Worm (Caenorhabditis elegans) whole organism, mixed stage, embryonic: Measurements from ENCODE around the gene ced-8.
A peak's percentile ranks its signal among the peaks of the same experiment; 100 is the strongest.

Experiments
- M03D4.4 ChIP-seq: sonication (generic microtip); optimal IDR thresholded peaks from 2 replicates; lab custom pipeline; 2017; ENCODE audit warnings: mild to moderate bottlenecking, missing genetic modification characterization, missing compliant biosample characterization
- bed-3 ChIP-seq: fragments of 200-800 bp; sonication (Bioruptor generic); optimal IDR thresholded peaks from 3 replicates; lab custom pipeline; 2018; ENCODE audit warnings: mild to moderate bottlenecking, missing genetic modification characterization, moderate library complexity, missing compliant biosample characterization
- blmp-1 ChIP-seq: fragments of 150-350 bp; optimal IDR thresholded peaks from 2 replicates; lab custom pipeline; 2014; ENCODE audit warnings: missing biosample characterization, missing genetic modification characterization
- ceh-39 ChIP-seq: fragments of 150-350 bp; optimal IDR thresholded peaks from 2 replicates; lab custom pipeline; 2014; ENCODE audit warnings: missing biosample characterization, missing genetic modification characterization
- ceh-43 ChIP-seq: fragments of 200-800 bp; sonication (Bioruptor generic); optimal IDR thresholded peaks from 2 replicates; lab custom pipeline; 2018; ENCODE audit warnings: mild to moderate bottlenecking, missing genetic modification characterization, moderate library complexity, missing compliant biosample characterization
- ceh-83 ChIP-seq: fragments of 200-800 bp; sonication (Bioruptor generic); optimal IDR thresholded peaks from 2 replicates; lab custom pipeline; 2018; ENCODE audit warnings: mild to moderate bottlenecking, missing genetic modification characterization, missing compliant biosample characterization
- ces-1 ChIP-seq: fragments of 150-350 bp; optimal IDR thresholded peaks from 2 replicates; lab custom pipeline; 2014; ENCODE audit warnings: missing biosample characterization, missing genetic modification reagents, missing genetic modification characterization
- cnd-1 ChIP-seq: fragments of 200-800 bp; sonication (Bioruptor generic); optimal IDR thresholded peaks from 2 replicates; lab custom pipeline; 2018; ENCODE audit warnings: mild to moderate bottlenecking, missing genetic modification characterization, missing compliant biosample characterization
- drap-1 ChIP-seq: fragments of 200-800 bp; sonication (Bioruptor generic); optimal IDR thresholded peaks from 3 replicates; lab custom pipeline; 2018; ENCODE audit warnings: mild to moderate bottlenecking, missing genetic modification characterization, missing compliant biosample characterization
- elt-1 ChIP-seq: sonication (generic microtip); optimal IDR thresholded peaks from 2 replicates; lab custom pipeline; 2017; ENCODE audit warnings: missing genetic modification characterization, mild to moderate bottlenecking, missing compliant biosample characterization, antibody characterized with exemption, moderate library complexity, borderline replicate concordance; ENCODE audit not compliant: insufficient read depth
- elt-3 ChIP-seq: fragments of 150-350 bp; optimal IDR thresholded peaks from 2 replicates; lab custom pipeline; 2014; ENCODE audit warnings: missing biosample characterization, missing genetic modification characterization
- flh-1 ChIP-seq: fragments of 200-800 bp; sonication (Bioruptor generic); optimal IDR thresholded peaks from 2 replicates; lab custom pipeline; 2018; ENCODE audit warnings: mild to moderate bottlenecking, missing genetic modification characterization, moderate library complexity, missing compliant biosample characterization
- ham-2 ChIP-seq: fragments of 200-800 bp; sonication (Bioruptor generic); optimal IDR thresholded peaks from 2 replicates; lab custom pipeline; 2018; ENCODE audit warnings: mild to moderate bottlenecking, missing genetic modification characterization, missing compliant biosample characterization
- hlh-1 ChIP-seq: fragments of 150-350 bp; optimal IDR thresholded peaks from 2 replicates; lab custom pipeline; 2014; ENCODE audit warnings: missing biosample characterization, missing genetic modification reagents, missing genetic modification characterization
- lin-13 ChIP-seq: fragments of 150-350 bp; optimal IDR thresholded peaks from 2 replicates; lab custom pipeline; 2014; ENCODE audit warnings: missing biosample characterization, missing genetic modification characterization
- lin-32 ChIP-seq: fragments of 200-800 bp; sonication (Bioruptor generic); optimal IDR thresholded peaks from 2 replicates; lab custom pipeline; 2018; ENCODE audit warnings: mild to moderate bottlenecking, missing genetic modification characterization, missing compliant biosample characterization
- lsy-2 ChIP-seq: fragments of 150-350 bp; optimal IDR thresholded peaks from 2 replicates; lab custom pipeline; 2014; ENCODE audit warnings: missing biosample characterization, missing genetic modification characterization
- mab-5 ChIP-seq: fragments of 150-350 bp; optimal IDR thresholded peaks from 2 replicates; lab custom pipeline; 2014; ENCODE audit warnings: missing biosample characterization, missing genetic modification characterization
- mep-1 ChIP-seq: fragments of 150-350 bp; optimal IDR thresholded peaks from 2 replicates; lab custom pipeline; 2017; ENCODE audit warnings: missing biosample characterization, missing genetic modification reagents, missing genetic modification characterization, inconsistent platforms
- mls-2 ChIP-seq: sonication (generic microtip); optimal IDR thresholded peaks from 2 replicates; lab custom pipeline; 2016; ENCODE audit warnings: mild to moderate bottlenecking, missing genetic modification characterization, moderate library complexity, missing compliant biosample characterization
- nhr-12 ChIP-seq: fragments of 150-350 bp; optimal IDR thresholded peaks from 2 replicates; lab custom pipeline; 2014; ENCODE audit warnings: missing biosample characterization, missing genetic modification characterization
- nhr-2 ChIP-seq: fragments of 150-350 bp; optimal IDR thresholded peaks from 2 replicates; lab custom pipeline; 2014; ENCODE audit warnings: missing biosample characterization, missing genetic modification characterization
- nhr-237 ChIP-seq: fragments of 150-350 bp; optimal IDR thresholded peaks from 2 replicates; lab custom pipeline; 2014; ENCODE audit warnings: missing biosample characterization, missing genetic modification characterization
- nhr-28 ChIP-seq: fragments of 150-350 bp; optimal IDR thresholded peaks from 2 replicates; lab custom pipeline; 2014; ENCODE audit warnings: missing biosample characterization, missing genetic modification characterization
- nhr-76 ChIP-seq: sonication (generic microtip); optimal IDR thresholded peaks from 2 replicates; lab custom pipeline; 2017; ENCODE audit warnings: missing biosample characterization, missing genetic modification characterization
- pha-4 ChIP-seq: fragments of 150-350 bp; optimal IDR thresholded peaks from 2 replicates; lab custom pipeline; 2018; ENCODE audit warnings: missing biosample characterization, missing genetic modification reagents, missing genetic modification characterization
- sem-2 ChIP-seq: fragments of 200-800 bp; sonication (Bioruptor generic); optimal IDR thresholded peaks from 2 replicates; lab custom pipeline; 2018; ENCODE audit warnings: mild to moderate bottlenecking, missing genetic modification characterization, missing compliant biosample characterization
- snpc-4 ChIP-seq: fragments of 150-350 bp; optimal IDR thresholded peaks from 2 replicates; lab custom pipeline; 2014; ENCODE audit warnings: missing biosample characterization, missing genetic modification characterization
- sptf-1 ChIP-seq: sonication (generic microtip); optimal IDR thresholded peaks from 2 replicates; lab custom pipeline; 2017; ENCODE audit warnings: mild to moderate bottlenecking, missing genetic modification characterization, moderate library complexity, missing compliant biosample characterization
- tbx-8 ChIP-seq: fragments of 200-800 bp; sonication (Bioruptor generic); optimal IDR thresholded peaks from 2 replicates; lab custom pipeline; 2018; ENCODE audit warnings: mild to moderate bottlenecking, missing genetic modification characterization, moderate library complexity, missing compliant biosample characterization
- unc-120 ChIP-seq: sonication (generic microtip); optimal IDR thresholded peaks from 2 replicates; lab custom pipeline; 2017; ENCODE audit warnings: missing genetic modification characterization, missing compliant biosample characterization; ENCODE audit not compliant: poor library complexity, severe bottlenecking
- unc-39 ChIP-seq: fragments of 150-350 bp; optimal IDR thresholded peaks from 2 replicates; lab custom pipeline; 2014; ENCODE audit warnings: missing biosample characterization, missing genetic modification characterization
- unc-62 ChIP-seq: fragments of 150-350 bp; optimal IDR thresholded peaks from 2 replicates; lab custom pipeline; 2014; ENCODE audit warnings: missing biosample characterization, missing genetic modification reagents, missing genetic modification characterization
- zip-8 ChIP-seq: fragments of 150-350 bp; optimal IDR thresholded peaks from 2 replicates; lab custom pipeline; 2014; ENCODE audit warnings: missing biosample characterization, missing genetic modification characterization
- ztf-11 ChIP-seq: fragments of 150-350 bp; optimal IDR thresholded peaks from 2 replicates; lab custom pipeline; 2014; ENCODE audit warnings: missing biosample characterization, missing genetic modification characterization

ced-8 gene

DNA sequence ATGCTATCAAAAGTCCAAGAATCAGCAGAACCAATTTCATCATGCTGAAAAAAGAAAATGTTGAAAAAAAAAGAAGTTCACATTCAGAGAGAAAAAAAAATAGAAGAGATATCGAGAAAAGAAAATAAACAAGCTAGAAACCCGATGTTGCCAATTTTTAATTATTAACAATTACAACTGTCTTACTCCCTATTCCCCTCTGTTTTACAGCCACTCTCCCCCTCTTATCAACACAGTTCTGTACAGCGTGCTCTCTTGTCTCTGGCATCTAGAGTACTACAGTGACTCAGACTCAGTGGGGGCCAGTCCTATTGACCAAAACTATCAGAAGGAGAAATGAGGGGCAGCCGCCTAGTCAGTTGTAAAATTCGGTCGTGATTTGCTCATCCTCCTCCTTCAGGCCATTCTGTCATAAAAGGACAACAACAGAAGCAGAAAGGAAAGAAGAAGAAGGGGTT lies 24.2 kb downstream of the ced-8 start, which contains the start of gene wrk-1:
Gene wrk-1, minus strand, starts transcription at position 51 of the 458 bp plus-strand sequence.
- TF ChIP-seq pha-4 (no peak), unc-120 (tag; lab: Kevin White, UChicago) (no peak), hlh-1 (tag; lab: Kevin White, UChicago) (no peak), nhr-237 (tag; lab: Kevin White, UChicago) (no peak), ham-2 (GFP tag; lab: Kevin White, UChicago) (no peak), blmp-1 (tag; lab: Kevin White, UChicago) (no peak), tbx-8 (GFP tag; lab: Kevin White, UChicago) (no peak), bed-3 (GFP tag; lab: Kevin White, UChicago) (no peak)

DNA sequence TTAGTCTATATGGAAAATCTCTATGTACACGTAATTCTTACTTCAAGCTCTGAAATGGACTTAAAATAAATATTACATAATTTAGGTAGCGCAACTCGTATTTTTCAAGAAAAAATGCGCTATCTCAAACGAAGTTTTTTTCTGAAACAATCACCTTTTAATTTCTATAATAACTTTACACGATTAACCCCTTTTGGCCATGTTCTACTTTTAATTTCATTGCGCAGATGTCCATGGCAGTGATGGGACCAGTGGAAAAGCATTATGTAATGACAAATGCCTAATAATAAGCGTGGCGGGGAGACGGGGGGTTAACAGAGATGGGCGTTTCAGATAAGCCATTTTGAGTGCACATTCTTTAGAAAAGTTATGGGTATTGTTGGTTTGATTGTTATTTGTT lies 25.2 kb downstream of the ced-8 start:
- TF ChIP-seq sem-2 (GFP tag; lab: Kevin White, UChicago): no peak
- peak; percentile 87 for TF ChIP-seq ces-1 (GFP tag; lab: Kevin White, UChicago)
- TF ChIP-seq, all 35 proteins: peak for 1

DNA sequence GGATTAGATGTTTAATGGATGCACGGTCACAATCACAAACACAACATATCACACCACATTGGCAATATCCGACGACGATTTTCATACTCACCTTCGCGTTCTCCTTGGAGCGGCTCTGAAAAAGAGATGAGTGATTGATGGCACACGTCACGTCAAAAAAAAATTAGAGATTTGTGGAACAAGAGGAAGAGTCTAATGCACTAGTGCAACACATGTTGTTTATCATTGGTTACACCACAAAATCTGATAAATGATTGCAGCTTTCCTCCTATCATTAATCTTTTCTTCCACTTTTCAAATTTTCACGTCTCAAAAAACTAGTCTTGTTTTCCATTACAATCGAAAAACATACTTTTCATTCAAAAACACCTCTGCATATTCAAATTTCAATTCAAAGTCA lies 26.2 kb downstream of the ced-8 start:
- TF ChIP-seq ztf-11 (no peak), zip-8 (tag; lab: Kevin White, UChicago) (no peak), bed-3 (GFP tag; lab: Kevin White, UChicago) (no peak), ceh-43 (GFP tag; lab: Kevin White, UChicago) (no peak), sem-2 (GFP tag; lab: Kevin White, UChicago) (no peak), mab-5 (no peak), lin-13 (tag; lab: Kevin White, UChicago) (no peak), nhr-76 (tag; lab: Kevin White, UChicago) (no peak), drap-1 (GFP tag; lab: Kevin White, UChicago) (no peak), cnd-1 (tag; lab: Kevin White, UChicago) (no peak), unc-62 (GFP tag; lab: Kevin White, UChicago) (no peak)
- TF ChIP-seq, all 35 proteins: peak for 0

DNA sequence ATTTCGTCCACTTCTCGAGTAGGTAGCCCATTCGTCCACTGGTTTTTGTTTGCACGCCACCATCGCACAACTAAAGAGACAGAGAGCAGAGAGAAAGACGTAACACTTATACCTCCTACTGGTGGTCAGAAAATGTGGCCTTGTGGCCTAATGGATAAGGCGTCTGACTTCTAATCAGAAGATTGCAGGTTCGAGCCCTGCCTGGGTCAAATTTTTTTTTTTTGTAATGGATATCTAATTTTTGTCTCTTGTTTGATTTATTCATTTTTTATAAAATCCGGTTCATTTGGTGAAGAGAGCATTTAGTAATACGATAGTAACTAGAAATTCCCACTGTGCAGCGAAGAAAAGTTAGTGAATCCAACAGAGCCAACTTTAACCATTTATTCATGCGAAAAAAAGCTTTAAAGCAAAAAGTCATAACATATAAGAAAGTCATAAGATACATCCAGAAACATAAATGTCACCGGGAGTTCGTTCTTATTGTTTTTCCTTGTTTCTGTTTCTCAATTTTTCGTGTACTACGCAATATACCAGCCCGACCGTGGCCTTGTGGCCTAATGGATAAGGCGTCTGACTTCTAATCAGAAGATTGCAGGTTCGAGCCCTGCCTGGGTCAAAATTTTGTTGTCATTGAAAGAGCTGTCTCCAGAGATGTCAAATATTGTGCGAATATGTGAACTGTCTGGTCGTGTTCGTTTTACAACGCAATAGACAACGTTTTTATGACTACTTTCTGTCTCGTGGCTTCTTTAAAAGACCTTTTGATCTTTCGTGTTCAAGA lies 30.5 kb downstream of the ced-8 start:
- TF ChIP-seq ztf-11 (peak; percentile 35), tbx-8 (GFP tag; lab: Kevin White, UChicago) (peak; percentile 43), unc-120 (tag; lab: Kevin White, UChicago) (peak; percentile 57), hlh-1 (tag; lab: Kevin White, UChicago) (peak; percentile 28), nhr-2 (tag; lab: Kevin White, UChicago) (no peak), ceh-83 (peak; percentile 88), blmp-1 (tag; lab: Kevin White, UChicago) (no peak), zip-8 (tag; lab: Kevin White, UChicago) (no peak), mep-1 (peak; percentile 56), elt-3 (tag; lab: Kevin White, UChicago) (no peak), sptf-1 (tag; lab: Kevin White, UChicago) (peak; percentile 88), lsy-2 (no peak), mab-5 (peak; percentile 31), pha-4 (no peak), bed-3 (GFP tag; lab: Kevin White, UChicago) (peak; percentile 66), unc-39 (no peak), nhr-12 (tag; lab: Kevin White, UChicago) (no peak), flh-1 (GFP tag; lab: Kevin White, UChicago) (peak; percentile 45), snpc-4 (tag; lab: Kevin White, UChicago) (no peak), ces-1 (GFP tag; lab: Kevin White, UChicago) (peak; percentile 36), sem-2 (GFP tag; lab: Kevin White, UChicago) (peak; percentile 77), M03D4.4 (tag; lab: Kevin White, UChicago) (peak; percentile 89), lin-32 (peak; percentile 25), lin-13 (tag; lab: Kevin White, UChicago) (no peak), cnd-1 (tag; lab: Kevin White, UChicago) (peak; percentile 81), nhr-237 (tag; lab: Kevin White, UChicago) (no peak), mls-2 (peak; percentile 91), ham-2 (GFP tag; lab: Kevin White, UChicago) (no peak), unc-62 (GFP tag; lab: Kevin White, UChicago) (peak; percentile 25), drap-1 (GFP tag; lab: Kevin White, UChicago) (peak; percentile 80), elt-1 (no peak), ceh-43 (GFP tag; lab: Kevin White, UChicago) (peak; percentile 76), nhr-76 (tag; lab: Kevin White, UChicago) (no peak), nhr-28 (peak; percentile 31), ceh-39 (tag; lab: Kevin White, UChicago) (peak; percentile 16)
- TF ChIP-seq, all 35 proteins: peak for 21
